Fruit fly (Drosophila melanogaster) whole organism, pupa: ENCODE data around the gene CG12522.
"Not testable (repeated sequence)": the region's sequence is repeated elsewhere in the genome, so short reads cannot be mapped to it uniquely, and the experiment has no call there.

Experiments used
- CG10348 ChIP-seq: fragments of 200-800 bp; sonication (Bioruptor generic); IDR thresholded peaks from 2 replicates; pipeline ENCODE4 v1.3.6; 2022; ENCODE audit warnings: missing biosample characterization, missing genetic modification characterization
- CG13204 ChIP-seq: fragments of 200-800 bp; sonication (Bioruptor generic); optimal IDR thresholded peaks from 2 replicates; lab custom pipeline; 2018; ENCODE audit warnings: missing biosample characterization, mild to moderate bottlenecking, missing genetic modification characterization, moderate library complexity
- CG17806 ChIP-seq: fragments of 200-800 bp; sonication (Bioruptor generic); optimal IDR thresholded peaks from 2 replicates; lab custom pipeline; 2018; ENCODE audit warnings: missing biosample characterization, mild to moderate bottlenecking, missing genetic modification characterization, moderate library complexity
- CG34367 ChIP-seq: fragments of 200-800 bp; sonication (Bioruptor generic); optimal IDR thresholded peaks from 2 replicates; lab custom pipeline; 2018; ENCODE audit warnings: missing biosample characterization, mild to moderate bottlenecking, missing genetic modification characterization
- CG4496 ChIP-seq: fragments of 200-800 bp; sonication (Bioruptor generic); IDR thresholded peaks from 3 replicates; pipeline ENCODE4 v1.3.6; 2022; ENCODE audit warnings: missing biosample characterization, missing genetic modification characterization
- CG8159 ChIP-seq: fragments of 200-800 bp; sonication (Bioruptor generic); optimal IDR thresholded peaks from 3 replicates; lab custom pipeline; 2018; ENCODE audit warnings: missing biosample characterization, mild to moderate bottlenecking, missing genetic modification characterization, moderate library complexity
- CG9948 ChIP-seq: fragments of 200-800 bp; sonication (Bioruptor generic); optimal IDR thresholded peaks from 2 replicates; lab custom pipeline; 2018; ENCODE audit warnings: missing biosample characterization, mild to moderate bottlenecking, missing genetic modification characterization, moderate library complexity
- D1 ChIP-seq: fragments of 200-800 bp; sonication (Bioruptor generic); optimal IDR thresholded peaks from 2 replicates; lab custom pipeline; 2018; ENCODE audit warnings: missing biosample characterization, mild to moderate bottlenecking, missing genetic modification characterization, moderate library complexity
- EcR ChIP-seq: fragments of 200-800 bp; sonication (Bioruptor generic); optimal IDR thresholded peaks from 3 replicates; lab custom pipeline; 2019; ENCODE audit warnings: missing biosample characterization, missing genetic modification characterization, mild to moderate bottlenecking, moderate library complexity, missing genetic modification reagents
- Pif1A ChIP-seq: fragments of 200-800 bp; sonication (Bioruptor generic); optimal IDR thresholded peaks from 3 replicates; lab custom pipeline; 2016; ENCODE audit warnings: missing biosample characterization, missing genetic modification characterization
- fd96Ca ChIP-seq: fragments of 200-800 bp; sonication (Bioruptor generic); IDR thresholded peaks from 3 replicates; pipeline ENCODE4 v1.3.6; 2022; ENCODE audit warnings: missing biosample characterization, missing genetic modification characterization
- gl ChIP-seq: fragments of 200-800 bp; sonication (Bioruptor generic); optimal IDR thresholded peaks from 2 replicates; lab custom pipeline; 2018; ENCODE audit warnings: missing biosample characterization, mild to moderate bottlenecking, missing genetic modification characterization

dm6 chr3L:11134886-11135285, 26.9 kb downstream of the CG12522 start, which contains the start of gene CG14143:
- TF ChIP-seq CG8159 (tag; lab: Kevin White, UChicago); CG9948 (tag; lab: Kevin White, UChicago); EcR; CG13204; Pif1A (GFP tag; lab: Kevin White, UChicago); CG17806 (tag; lab: Kevin White, UChicago); D1 (tag; lab: Kevin White, UChicago); gl; CG34367 (tag; lab: Kevin White, UChicago); fd96Ca (GFP tag; lab: Robert Waterston, UW); CG4496 (GFP tag; lab: Robert Waterston, UW); CG10348: not testable (repeated sequence)
